Worm (Caenorhabditis elegans) whole organism, L4 larva: ENCODE results near the gene srh-288.

Experiments used
- ceh-28 ChIP-seq: fragments of 150-350 bp; optimal IDR thresholded peaks from 2 replicates; lab custom pipeline; 2014; ENCODE audit warnings: missing biosample characterization, missing genetic modification reagents, missing genetic modification characterization
- ctbp-1 ChIP-seq: fragments of 200-800 bp; sonication (Bioruptor generic); IDR thresholded peaks from 2 replicates; pipeline ENCODE4 v1.3.6; 2022; ENCODE audit warnings: missing genetic modification reagents, missing genetic modification characterization, missing compliant biosample characterization
- dmd-9 ChIP-seq: fragments of 200-800 bp; sonication (Bioruptor generic); IDR thresholded peaks from 2 replicates; pipeline ENCODE4 v1.3.6; 2022; ENCODE audit warnings: missing genetic modification reagents, missing genetic modification characterization, missing compliant biosample characterization
- hmg-1.1 ChIP-seq: fragments of 200-800 bp; sonication (Bioruptor generic); IDR thresholded peaks from 2 replicates; pipeline ENCODE4 v1.3.6; 2022; ENCODE audit warnings: missing genetic modification reagents, missing genetic modification characterization, missing compliant biosample characterization
- nhr-102 ChIP-seq: sonication (generic microtip); optimal IDR thresholded peaks from 2 replicates; lab custom pipeline; 2016; ENCODE audit warnings: mild to moderate bottlenecking, missing genetic modification characterization, moderate library complexity, missing compliant biosample characterization
- zag-1 ChIP-seq: fragments of 150-350 bp; optimal IDR thresholded peaks from 2 replicates; lab custom pipeline; 2014; ENCODE audit warnings: missing biosample characterization, missing genetic modification characterization
- ztf-11 ChIP-seq: fragments of 150-350 bp; optimal IDR thresholded peaks from 2 replicates; lab custom pipeline; 2014; ENCODE audit warnings: missing biosample characterization, missing genetic modification characterization

DNA sequence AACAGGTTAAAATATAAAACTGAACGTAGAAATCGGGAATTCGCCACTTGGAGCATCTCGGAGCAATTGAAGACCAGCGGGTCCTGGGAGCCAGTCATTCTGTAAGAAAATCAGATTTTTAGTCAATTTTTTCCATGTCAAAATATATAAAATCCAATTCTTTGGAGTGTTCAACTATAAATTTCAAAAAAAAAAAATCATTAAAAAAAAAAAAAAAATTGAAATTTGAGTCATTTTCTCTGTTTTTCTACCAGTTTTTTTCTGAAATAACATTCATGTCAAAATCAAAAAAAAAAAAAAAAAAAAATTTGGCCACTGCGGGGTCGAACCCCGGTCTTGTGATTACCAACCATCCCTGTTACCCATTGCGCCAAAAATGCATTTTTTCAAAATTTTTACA lies 12.0 kb downstream of the srh-288 start, which contains the start of gene srab-12:
- no peak for TF ChIP-seq hmg-1.1 (GFP tag; lab: Robert Waterston, UW)
- TF ChIP-seq ctbp-1 (GFP tag; lab: Robert Waterston, UW) = no peak
- no peak for TF ChIP-seq ztf-11 (tag; lab: Kevin White, UChicago)
- TF ChIP-seq zag-1 = no peak
- no peak for TF ChIP-seq ceh-28 (tag; lab: Kevin White, UChicago)
- no peak for TF ChIP-seq nhr-102 (tag; lab: Kevin White, UChicago)
- TF ChIP-seq dmd-9 (GFP tag; lab: Robert Waterston, UW) = no peak
